Worm (Caenorhabditis elegans) whole organism, dauer: Measurements from ENCODE around the gene vps-29.

Experiments
- unc-62 ChIP-seq: sonication (generic microtip); optimal IDR thresholded peaks from 2 replicates; lab custom pipeline; 2017; ENCODE audit warnings: missing biosample characterization, missing genetic modification reagents, missing genetic modification characterization

vps-29 gene

DNA sequence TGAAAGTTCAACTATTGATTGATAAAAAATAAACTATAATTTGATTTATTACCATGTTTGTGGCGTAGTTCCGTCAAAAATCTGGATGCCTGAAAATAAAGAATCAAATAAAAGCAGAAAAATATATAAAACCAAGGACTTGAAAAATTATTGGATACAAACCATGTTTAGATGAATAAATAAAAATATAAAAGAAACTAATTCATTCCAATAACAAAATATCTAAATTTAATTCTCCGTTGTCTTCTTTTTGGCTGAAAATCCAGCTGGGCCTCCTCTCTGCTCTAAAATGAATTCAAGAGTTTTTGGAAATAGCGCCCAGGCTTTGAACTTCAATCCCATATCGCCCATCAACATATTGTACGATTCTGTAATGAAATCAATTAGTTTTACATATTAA lies at the start of gene vps-29:
Gene vps-29, minus strand, starts transcription at position 101 of the 400 bp plus-strand sequence.
- TF ChIP-seq unc-62 (GFP tag; lab: Kevin White, UChicago) = no peak

ce11 chrIII:10160385-10160784 lies 47.5 kb upstream of the vps-29 start, which contains the start of the genes K08E5.5 and mua-3:
K08E5.5 (minus strand) TSS chrIII:10160485.
mua-3 (plus strand) TSS chrIII:10160697.
- no peak for TF ChIP-seq unc-62 (GFP tag; lab: Kevin White, UChicago)

- no peak for TF ChIP-seq unc-62 (GFP tag; lab: Kevin White, UChicago)
Observed at ce11 chrIII:10156269-10156668, 43.4 kb upstream of the vps-29 start.

DNA sequence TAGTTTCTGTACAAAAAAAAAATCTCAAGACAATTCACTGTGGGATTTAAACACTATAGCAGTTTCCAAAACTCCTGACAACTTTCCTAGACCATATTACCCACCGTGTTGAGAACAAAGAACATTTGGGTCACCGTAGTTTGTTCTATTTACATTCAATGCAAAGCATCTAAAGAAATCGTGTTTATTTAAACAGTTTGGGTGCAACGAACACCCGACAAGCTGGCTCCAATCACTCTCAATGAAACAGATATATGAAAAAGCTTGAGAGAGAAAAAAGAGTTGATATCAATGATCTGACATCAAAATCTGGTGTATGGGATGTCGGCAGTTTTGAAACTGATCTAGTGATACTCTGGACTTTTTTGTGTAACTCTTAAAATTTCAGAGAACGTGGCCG lies 42.1 kb upstream of the vps-29 start:
- no peak for TF ChIP-seq unc-62 (GFP tag; lab: Kevin White, UChicago)

DNA sequence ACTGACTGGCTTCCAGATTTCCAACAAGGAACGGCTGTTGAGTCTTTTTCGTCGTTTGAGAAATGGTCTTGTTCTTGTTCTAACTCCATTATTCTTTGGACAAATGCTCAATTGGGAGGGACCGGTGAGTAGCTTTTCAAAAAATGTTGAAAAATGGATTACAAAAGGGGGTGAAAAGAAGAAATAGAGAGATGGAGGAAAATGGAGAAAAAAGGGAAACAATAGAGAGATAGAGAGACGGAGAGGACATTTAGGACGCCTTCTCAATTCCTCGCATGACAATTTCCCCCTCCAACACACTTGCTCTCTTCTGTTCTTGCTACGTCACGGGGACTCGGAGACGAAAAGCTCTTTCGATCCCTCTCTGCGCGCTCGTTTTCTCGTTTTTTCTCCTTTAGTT lies 40.1 kb upstream of the vps-29 start:
- TF ChIP-seq unc-62 (GFP tag; lab: Kevin White, UChicago) = no peak

DNA sequence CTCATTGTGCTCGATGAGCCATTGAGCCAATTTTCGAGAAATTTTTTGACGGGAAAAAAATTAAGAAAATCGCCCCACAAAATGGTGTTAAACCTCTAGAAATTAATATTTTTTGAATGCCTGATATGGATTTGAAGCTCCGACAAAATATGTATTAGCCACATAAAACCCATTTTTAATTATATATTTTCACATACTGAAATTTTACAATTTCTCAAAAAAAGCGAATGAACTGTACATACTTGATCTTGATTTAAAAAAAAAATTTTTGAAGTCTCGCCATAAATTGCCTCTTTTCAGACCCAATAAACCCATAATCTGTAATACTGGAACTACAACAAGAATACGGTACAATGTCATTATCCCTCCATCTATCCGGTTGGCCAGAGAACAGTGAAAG lies 39.6 kb upstream of the vps-29 start, which contains the start of gene nac-3:
Gene nac-3, plus strand, starts transcription at position 301 of the 400 bp plus-strand sequence.
- TF ChIP-seq unc-62 (GFP tag; lab: Kevin White, UChicago) = no peak

DNA sequence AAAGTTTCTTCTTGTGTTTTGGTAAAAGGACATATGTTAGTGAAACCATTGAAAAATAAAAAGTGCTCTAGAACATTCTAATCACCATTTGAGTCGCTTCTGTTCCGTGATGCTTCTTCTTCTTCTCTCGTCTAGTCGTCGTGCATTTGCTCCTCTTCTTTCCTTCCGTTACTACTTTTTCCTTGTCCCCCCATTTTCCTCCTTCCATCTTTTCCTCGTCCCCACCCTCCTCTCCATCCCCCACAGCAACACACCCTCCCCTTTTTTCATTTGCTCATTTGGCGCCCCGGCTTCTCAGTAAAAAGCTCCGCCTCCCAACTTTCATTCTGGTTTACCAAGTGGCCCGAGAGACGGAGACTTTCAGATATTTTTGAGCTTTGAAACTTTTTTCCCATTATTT lies 38.9 kb upstream of the vps-29 start:
- TF ChIP-seq unc-62 (GFP tag; lab: Kevin White, UChicago) = no peak

ce11 chrIII:10150710-10151109 lies 37.9 kb upstream of the vps-29 start:
- TF ChIP-seq unc-62 (GFP tag; lab: Kevin White, UChicago) = no peak

ce11 chrIII:10149910-10150309 lies 37.1 kb upstream of the vps-29 start:
- no peak for TF ChIP-seq unc-62 (GFP tag; lab: Kevin White, UChicago)

DNA sequence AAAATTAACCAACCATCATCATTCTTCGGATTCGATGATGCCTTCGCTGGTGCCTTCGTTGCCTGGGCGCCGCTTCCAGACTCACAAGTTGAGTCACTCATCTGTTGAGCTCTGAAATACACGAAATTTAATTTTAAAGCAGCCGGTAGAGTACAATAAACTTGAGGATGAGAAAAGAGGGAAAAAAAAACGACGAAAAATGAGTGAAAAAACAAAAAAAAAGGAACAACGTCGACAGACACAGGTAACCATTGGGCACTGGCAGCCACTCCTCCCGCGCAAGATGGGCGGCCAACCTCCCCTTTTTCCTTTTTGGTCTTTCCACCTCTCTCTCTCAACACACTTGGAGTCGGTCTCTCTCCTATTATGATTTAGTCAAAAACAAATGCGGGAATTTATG lies 33.8 kb upstream of the vps-29 start, which contains the start of gene K08E5.1:
Gene K08E5.1, minus strand, starts transcription at position 101 of the 400 bp plus-strand sequence.
- TF ChIP-seq unc-62 (GFP tag; lab: Kevin White, UChicago) = no peak

ce11 chrIII:10140732-10141131 lies 27.9 kb upstream of the vps-29 start, which contains the start of gene K08E5.6:
K08E5.6 (plus strand) TSS chrIII:10141032.
- TF ChIP-seq unc-62 (GFP tag; lab: Kevin White, UChicago) = no peak

ce11 chrIII:10136778-10137177 lies 23.9 kb upstream of the vps-29 start, which contains the start of gene ZK1128.7:
ZK1128.7 (plus strand) TSS chrIII:10137006.
- TF ChIP-seq unc-62 (GFP tag; lab: Kevin White, UChicago) = no peak

- TF ChIP-seq unc-62 (GFP tag; lab: Kevin White, UChicago) = no peak
Observed at ce11 chrIII:10134517-10134916, 21.7 kb upstream of the vps-29 start.

ce11 chrIII:10132495-10133450 lies 19.9 kb upstream of the vps-29 start:
- TF ChIP-seq unc-62 (GFP tag; lab: Kevin White, UChicago) = no peak

- no peak for TF ChIP-seq unc-62 (GFP tag; lab: Kevin White, UChicago)
Observed at ce11 chrIII:10126375-10126774, 13.5 kb upstream of the vps-29 start.

DNA sequence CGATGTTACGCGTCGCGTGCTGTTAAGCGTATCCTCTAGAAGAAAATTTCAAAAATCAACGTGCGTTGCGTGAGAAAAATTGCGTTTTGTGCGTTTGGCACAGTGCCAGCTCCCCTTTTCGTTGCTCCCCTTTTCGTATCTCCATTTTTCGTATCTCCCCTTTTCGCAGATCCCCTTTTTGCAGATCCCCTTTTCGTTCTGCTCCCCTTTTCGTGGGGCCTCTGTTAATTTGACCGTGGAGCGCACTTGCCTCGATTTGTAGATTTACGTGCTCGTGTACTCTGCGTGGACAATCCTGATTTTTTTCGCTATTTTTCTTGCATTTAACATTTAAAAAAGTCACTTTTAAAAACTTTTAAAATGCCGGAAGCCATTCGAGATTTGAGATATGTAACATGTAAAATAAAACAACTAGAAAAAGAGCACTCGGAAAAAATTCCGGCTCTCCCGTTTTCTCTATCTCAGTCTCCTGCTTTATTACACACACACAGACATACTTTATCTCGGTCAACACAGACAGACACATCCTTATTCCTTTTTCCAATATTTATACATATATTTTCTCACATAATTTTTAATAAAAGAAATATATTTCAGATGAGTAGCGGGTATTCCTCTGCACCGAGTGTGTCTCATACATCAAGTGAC lies 10.9 kb upstream of the vps-29 start, which contains the start of gene ttll-4:
Gene ttll-4, plus strand, starts transcription at position 598 of the 648 bp plus-strand sequence.
- TF ChIP-seq unc-62 (GFP tag; lab: Kevin White, UChicago) = no peak
